Fruit fly (Drosophila melanogaster): ENCODE data around the gene Icmt.

Icmt gene

DNA sequence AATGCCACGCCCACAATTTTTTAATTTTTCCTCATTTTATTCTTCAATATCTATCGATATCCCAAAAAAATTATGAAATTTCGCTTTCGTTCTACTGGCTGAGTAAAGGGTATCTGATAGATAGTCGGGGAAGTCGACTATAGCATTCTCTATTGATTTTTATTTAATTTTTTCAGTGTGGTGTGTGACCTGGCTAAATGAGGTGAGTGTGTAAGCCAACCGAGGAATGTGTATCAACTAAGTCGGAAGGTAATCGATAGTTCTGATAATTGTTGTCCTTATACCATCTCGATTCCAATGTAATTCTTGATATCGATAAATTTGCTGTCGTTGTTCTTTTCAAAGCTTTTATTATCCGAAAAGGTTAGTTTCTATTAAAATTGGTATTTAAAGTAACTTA lies 11.6 kb upstream of the Icmt start, which contains the start of gene CG11263 (continued):
- TF ChIP-seq pho (GFP tag; optimal IDR thresholded peaks at IDR 0.05) (peak; percentile 55), CG8944 (GFP tag; optimal IDR thresholded peaks at IDR 0.05) (peak; percentile 50), ci (GFP tag; IDR thresholded peaks at IDR 0.05) (0 out of 3 replicates have a peak, but pooled peaks have one; percentile 17), CG3281 (GFP tag; optimal IDR thresholded peaks at IDR 0.05) (peak; percentile 28), btn (GFP tag; optimal IDR thresholded peaks at IDR 0.05) (no peak), Ets97D (GFP tag; optimal IDR thresholded peaks at IDR 0.05) (peak; percentile 84), CG34224 (GFP tag; IDR thresholded peaks at IDR 0.05; ENCODE audit: partially characterized antibody) (peak; percentile 83), CG8359 (GFP tag; optimal IDR thresholded peaks at IDR 0.05; ENCODE audit: borderline replicate concordance) (no peak), CG10654 (GFP tag; optimal IDR thresholded peaks at IDR 0.05) (no peak), Poxn (GFP tag; IDR thresholded peaks at IDR 0.05) (no peak), mam (GFP tag; optimal IDR thresholded peaks at IDR 0.05) (peak; percentile 71), sug (tag; optimal IDR thresholded peaks at IDR 0.05) (peak; percentile 13), ssp (GFP tag; IDR thresholded peaks at IDR 0.05) (peak; percentile 36; the same call in 1 of the 2 replicates), Dek (tag; optimal IDR thresholded peaks at IDR 0.05) (peak; percentile 38), D19A (tag; optimal IDR thresholded peaks at IDR 0.05) (peak; percentile 44), Bgb (GFP tag; IDR thresholded peaks at IDR 0.05; ENCODE audit: partially characterized antibody) (peak; percentile 89), CG7839 (tag; optimal IDR thresholded peaks at IDR 0.05) (peak; percentile 57), Hr51 (GFP tag; optimal IDR thresholded peaks at IDR 0.05) (peak in 1 of 2 experiments; percentile 42), CG16779 (GFP tag; IDR thresholded peaks at IDR 0.05) (no peak), CG3847 (GFP tag; IDR thresholded peaks at IDR 0.05) (peak; percentile 42), Scr (GFP tag; IDR thresholded peaks at IDR 0.05; ENCODE audit: partially characterized antibody) (peak; percentile 83), Bdp1 (GFP tag; optimal IDR thresholded peaks at IDR 0.05) (no peak), peb (GFP tag; IDR thresholded peaks at IDR 0.05) (no peak), CG7963 (GFP tag; IDR thresholded peaks at IDR 0.05; ENCODE audit: partially characterized antibody) (peak; percentile 93), usp (GFP tag; optimal IDR thresholded peaks at IDR 0.05) (no peak), CG16815 (GFP tag; optimal IDR thresholded peaks at IDR 0.05) (no peak), Nf-YA (GFP tag; IDR thresholded peaks at IDR 0.05) (no peak), BEAF-32 (GFP tag; optimal IDR thresholded peaks at IDR 0.05) (peak; percentile 78), CG12659 (GFP tag; optimal IDR thresholded peaks at IDR 0.05) (peak; percentile 43), org-1 (GFP tag; optimal IDR thresholded peaks at IDR 0.05) (no peak), Dp (GFP tag; optimal IDR thresholded peaks at IDR 0.05) (peak; percentile 63), Nf-YC (tag; optimal IDR thresholded peaks at IDR 0.05) (no peak), CG17359 (tag; optimal IDR thresholded peaks at IDR 0.05) (peak; percentile 40), Meics (GFP tag; optimal IDR thresholded peaks at IDR 0.05) (peak; percentile 35), CHES-1-like (GFP tag; optimal IDR thresholded peaks at IDR 0.05) (peak; percentile 45), CG2129 (GFP tag; IDR thresholded peaks at IDR 0.05; ENCODE audit: partially characterized antibody) (peak; percentile 55; the same call in 1 of the 2 replicates), wek (GFP tag; optimal IDR thresholded peaks at IDR 0.05) (no peak), CG33557 (GFP tag; optimal IDR thresholded peaks at IDR 0.05) (no peak), CG10267 (tag; optimal IDR thresholded peaks at IDR 0.05) (peak; percentile 46), CG4707 (GFP tag; optimal IDR thresholded peaks at IDR 0.05) (no peak), tio (GFP tag; optimal IDR thresholded peaks at IDR 0.05) (peak; percentile 21), CG17568 (GFP tag; optimal IDR thresholded peaks at IDR 0.05) (no peak), Ets65A (GFP tag) (peak; percentile 96), Antp (GFP tag; optimal IDR thresholded peaks at IDR 0.05) (peak; percentile 67), dpn (GFP tag; optimal IDR thresholded peaks at IDR 0.05) (peak; percentile 57 to 62), CG14667 (GFP tag; IDR thresholded peaks at IDR 0.05) (peak; percentile 35; the same call in 1 of the 2 replicates), CG34376 (GFP tag; optimal IDR thresholded peaks at IDR 0.05) (peak; percentile 12), MTF-1 (GFP tag; optimal IDR thresholded peaks at IDR 0.05; ENCODE audit: borderline replicate concordance) (no peak), gem (tag; optimal IDR thresholded peaks at IDR 0.05) (peak; percentile 64), CG10543 (GFP tag; optimal IDR thresholded peaks at IDR 0.05) (no peak)

Measured in whole organism, embryonic.